Worm (Caenorhabditis elegans): ENCODE data around the gene Y58A7A.4.

The Y58A7A.4 gene

ce11 chrV:5050073-5050599 is 34.7 kb downstream of the Y58A7A.4 start:
- no peak for TF ChIP-seq zag-1 (tag; optimal IDR thresholded peaks at IDR 0.05)
- peak; percentile 3 for TF ChIP-seq sma-9 (GFP tag; optimal IDR thresholded peaks at IDR 0.05)
- TF ChIP-seq sma-9 (tag; optimal IDR thresholded peaks at IDR 0.05) = no peak
- TF ChIP-seq unc-55 (GFP tag; optimal IDR thresholded peaks at IDR 0.05) = no peak
- TF ChIP-seq crh-2 (tag; optimal IDR thresholded peaks at IDR 0.05) = no peak
- no peak for TF ChIP-seq nhr-12 (tag; optimal IDR thresholded peaks at IDR 0.05)
- no peak for TF ChIP-seq gmeb-1 (tag; optimal IDR thresholded peaks at IDR 0.05)
- no peak for TF ChIP-seq egl-27 (tag; optimal IDR thresholded peaks at IDR 0.05)

ce11 chrV:5049333-5049942 is 35.4 kb downstream of the Y58A7A.4 start, which contains the start of the genes pqn-51 and K11D12.14:
Gene pqn-51, plus strand, starts transcription at chrV:5049607.
Gene K11D12.14, plus strand, starts transcription at chrV:5049636.
- peak; percentile 79 for TF ChIP-seq blmp-1 (tag; optimal IDR thresholded peaks at IDR 0.05; ENCODE audit: insufficient read depth)
- no peak for TF ChIP-seq peb-1 (tag; optimal IDR thresholded peaks at IDR 0.05)
- no peak for TF ChIP-seq nhr-77 (tag; optimal IDR thresholded peaks at IDR 0.05)
- no peak for TF ChIP-seq skn-1 (tag; optimal IDR thresholded peaks at IDR 0.05)
- TF ChIP-seq nhr-21 (tag; optimal IDR thresholded peaks at IDR 0.05) = peak; percentile 94
- no peak for TF ChIP-seq ztf-1 (GFP tag; conservative IDR thresholded peaks at IDR 0.05)
- no peak for TF ChIP-seq lin-39 (tag; optimal IDR thresholded peaks at IDR 0.05)
- peak; percentile 97 for TF ChIP-seq nhr-129 (tag; optimal IDR thresholded peaks at IDR 0.05)
- peak; percentile 98 for TF ChIP-seq ama-1 (optimal IDR thresholded peaks at IDR 0.05)
- TF ChIP-seq mab-5 (tag; optimal IDR thresholded peaks at IDR 0.05) = peak; percentile 64
- peak; percentile 90 for TF ChIP-seq sem-4 (tag; optimal IDR thresholded peaks at IDR 0.05)
- peak; percentile 92 for TF ChIP-seq lin-11 (tag; optimal IDR thresholded peaks at IDR 0.05)
- TF ChIP-seq gmeb-1 (tag; optimal IDR thresholded peaks at IDR 0.05) = peak; percentile 92
- peak; percentile 68 for TF ChIP-seq zag-1 (tag; optimal IDR thresholded peaks at IDR 0.05)
- TF ChIP-seq unc-39 (tag; optimal IDR thresholded peaks at IDR 0.05) = no peak
- TF ChIP-seq unc-62 (GFP tag; optimal IDR thresholded peaks at IDR 0.05) = peak; percentile 35
- peak; percentile 96 for TF ChIP-seq C34F6.9 (tag; optimal IDR thresholded peaks at IDR 0.05)
- TF ChIP-seq nhr-10 (tag; optimal IDR thresholded peaks at IDR 0.05) = peak; percentile 15
- peak; percentile 87 for TF ChIP-seq lin-13 (GFP tag; optimal IDR thresholded peaks at IDR 0.05)
- no peak for TF ChIP-seq nhr-11 (tag; optimal IDR thresholded peaks at IDR 0.05)
- peak; percentile 61 for TF ChIP-seq nhr-237 (tag; optimal IDR thresholded peaks at IDR 0.05)
- peak; percentile 90 for TF ChIP-seq sma-9 (GFP tag; optimal IDR thresholded peaks at IDR 0.05)
- TF ChIP-seq sma-9 (tag; optimal IDR thresholded peaks at IDR 0.05) = peak; percentile 47
- TF ChIP-seq nhr-12 (tag; optimal IDR thresholded peaks at IDR 0.05) = no peak
- no peak for TF ChIP-seq nhr-23 (tag; optimal IDR thresholded peaks at IDR 0.05)
- peak; percentile 90 for TF ChIP-seq nhr-25 (tag; optimal IDR thresholded peaks at IDR 0.05)
- TF ChIP-seq crh-2 (tag; optimal IDR thresholded peaks at IDR 0.05) = peak; percentile 95
- peak; percentile 95 for TF ChIP-seq ZK546.5 (tag; optimal IDR thresholded peaks at IDR 0.05)
- TF ChIP-seq ceh-82 (tag; optimal IDR thresholded peaks at IDR 0.05) = peak; percentile 40
- TF ChIP-seq dmd-4 (tag; optimal IDR thresholded peaks at IDR 0.05) = no peak
- peak; percentile 98 for TF ChIP-seq F13H6.1 (tag; optimal IDR thresholded peaks at IDR 0.05)
- TF ChIP-seq R02D3.7 (tag; optimal IDR thresholded peaks at IDR 0.05) = peak; percentile 1
- peak; percentile 81 for TF ChIP-seq snpc-4 (tag; optimal IDR thresholded peaks at IDR 0.05)
- no peak for TF ChIP-seq alr-1 (tag; optimal IDR thresholded peaks at IDR 0.05)
- TF ChIP-seq ceh-16 (tag; optimal IDR thresholded peaks at IDR 0.05) = peak; percentile 48
- peak; percentile 79 to 93 for TF ChIP-seq lsy-2 (tag; optimal IDR thresholded peaks at IDR 0.05)
- TF ChIP-seq nhr-6 (tag; optimal IDR thresholded peaks at IDR 0.05) = peak; percentile 88
- TF ChIP-seq fos-1 (tag; optimal IDR thresholded peaks at IDR 0.05) = peak; percentile 92
- no peak for TF ChIP-seq mbf-1 (tag; optimal IDR thresholded peaks at IDR 0.05)
- TF ChIP-seq aly-2 (tag; optimal IDR thresholded peaks at IDR 0.05) = no peak
- TF ChIP-seq unc-55 (GFP tag; optimal IDR thresholded peaks at IDR 0.05) = peak; percentile 91
- TF ChIP-seq elt-1 (tag; optimal IDR thresholded peaks at IDR 0.05) = no peak
- TF ChIP-seq sma-3 (GFP tag; optimal IDR thresholded peaks at IDR 0.05) = peak; percentile 95
- peak in 1 of 2 experiments; percentile 59 for TF ChIP-seq mdl-1 (tag; optimal IDR thresholded peaks at IDR 0.05)
- TF ChIP-seq elt-3 (tag; optimal IDR thresholded peaks at IDR 0.05) = no peak
- TF ChIP-seq egl-27 (tag; optimal IDR thresholded peaks at IDR 0.05) = peak; percentile 86
- TF ChIP-seq ztf-4 (tag; optimal IDR thresholded peaks at IDR 0.05) = peak; percentile 89
- peak; percentile 98 for TF ChIP-seq Y55F3AM.14 (GFP tag; optimal IDR thresholded peaks at IDR 0.05)
- no peak for TF ChIP-seq ztf-11 (tag; optimal IDR thresholded peaks at IDR 0.05)

All from whole organism, L2 larva.